Fruit fly (Drosophila melanogaster): ENCODE data around the gene TfIIB.

TfIIB gene

DNA sequence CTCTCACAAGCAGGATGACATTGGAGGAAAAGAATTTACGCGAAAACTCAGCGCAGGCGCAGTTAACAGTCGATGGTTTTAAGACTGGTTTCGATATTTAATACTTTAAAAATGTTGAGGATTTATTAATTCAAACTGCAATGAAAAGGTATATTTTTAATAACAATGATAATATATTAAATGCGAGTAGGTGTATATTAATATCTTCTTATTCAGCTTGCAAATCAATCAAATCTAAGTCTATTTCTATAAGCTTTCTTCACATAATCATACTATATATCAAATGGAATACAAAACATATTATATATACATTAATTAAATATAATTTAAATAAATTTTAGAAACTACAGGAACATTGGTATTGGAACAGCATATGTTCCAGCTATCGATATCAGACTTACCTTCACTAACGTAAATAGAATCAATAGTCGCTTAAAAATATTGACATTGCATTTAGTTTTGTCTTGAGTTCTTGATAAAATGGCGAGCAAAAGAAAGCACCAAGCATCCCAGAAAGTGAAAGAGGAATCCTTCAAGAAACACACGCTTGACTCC lies 4.5 kb downstream of the TfIIB start, which contains the start of the genes TBC1D16 and holn1 (continued):
- TF ChIP-seq CG7786 (GFP tag; optimal IDR thresholded peaks at IDR 0.05) (no peak), CG11093 (GFP tag; IDR thresholded peaks at IDR 0.05) (no peak), gce (GFP tag; IDR thresholded peaks at IDR 0.05) (no peak), Fer3 (tag; optimal IDR thresholded peaks at IDR 0.05) (no peak), al (GFP tag; IDR thresholded peaks at IDR 0.05) (no peak), Doc2 (GFP tag; IDR thresholded peaks at IDR 0.05) (no peak), tin (GFP tag; optimal IDR thresholded peaks at IDR 0.05) (no peak), Rx (GFP tag; IDR thresholded peaks at IDR 0.05) (no peak), Abd-B (GFP tag; optimal IDR thresholded peaks at IDR 0.05) (no peak), peb (GFP tag; IDR thresholded peaks at IDR 0.05) (no peak), hbn (GFP tag; IDR thresholded peaks at IDR 0.05; ENCODE audit: partially characterized antibody) (peak; percentile 53; the same call in 1 of the 2 replicates), fd3F (GFP tag; optimal IDR thresholded peaks at IDR 0.05) (no peak), CG11560 (tag; IDR thresholded peaks at IDR 0.05) (no peak), CG11085 (GFP tag; IDR thresholded peaks at IDR 0.05) (no peak), trh (GFP tag; optimal IDR thresholded peaks at IDR 0.05) (no peak), CG7745 (tag; optimal IDR thresholded peaks at IDR 0.05) (no peak), mld (GFP tag; IDR thresholded peaks at IDR 0.05; ENCODE audit: partially characterized antibody) (no peak), CG3847 (GFP tag; IDR thresholded peaks at IDR 0.05) (no peak), Vsx1 (GFP tag; optimal IDR thresholded peaks at IDR 0.05) (no peak), CG2116 (GFP tag; optimal IDR thresholded peaks at IDR 0.05) (peak; percentile 21), CG15696 (tag; optimal IDR thresholded peaks at IDR 0.05) (peak; percentile 29), CG7839 (tag; optimal IDR thresholded peaks at IDR 0.05) (no peak), row (GFP tag; IDR thresholded peaks at IDR 0.05) (peak; percentile 55; the same call in 1 of the 3 replicates), CG5180 (GFP tag; optimal IDR thresholded peaks at IDR 0.05) (no peak), bowl (GFP tag; IDR thresholded peaks at IDR 0.05) (no peak), Pdp1 (GFP tag; optimal IDR thresholded peaks at IDR 0.05) (no peak), CG14441 (GFP tag; IDR thresholded peaks at IDR 0.05) (no peak), B-H1 (GFP tag; IDR thresholded peaks at IDR 0.05) (no peak), sc (optimal IDR thresholded peaks at IDR 0.05) (no peak), sc (GFP tag; optimal IDR thresholded peaks at IDR 0.05) (no peak), pfk (GFP tag; optimal IDR thresholded peaks at IDR 0.05) (peak; percentile 90), ems (GFP tag; optimal IDR thresholded peaks at IDR 0.05) (no peak), CG15269 (tag; optimal IDR thresholded peaks at IDR 0.05) (no peak), tll (GFP tag; optimal IDR thresholded peaks at IDR 0.05) (no peak), CG6813 (GFP tag; optimal IDR thresholded peaks at IDR 0.05) (no peak), Oaz (GFP tag; IDR thresholded peaks at IDR 0.05) (no peak), pros (GFP tag; optimal IDR thresholded peaks at IDR 0.05) (no peak), amos (GFP tag; IDR thresholded peaks at IDR 0.05; ENCODE audit: partially characterized antibody) (peak; percentile 55; the same call in 1 of the 2 replicates), CG30431 (GFP tag; optimal IDR thresholded peaks at IDR 0.05) (no peak), vfl (GFP tag; optimal IDR thresholded peaks at IDR 0.05) (no peak), fru (optimal IDR thresholded peaks at IDR 0.05) (no peak), chinmo (GFP tag; IDR thresholded peaks at IDR 0.05; ENCODE audit: partially characterized antibody) (no peak), H2.0 (GFP tag; IDR thresholded peaks at IDR 0.05) (no peak), nerfin-1 (tag; optimal IDR thresholded peaks at IDR 0.05) (peak; percentile 3), CG6654 (GFP tag; optimal IDR thresholded peaks at IDR 0.05) (no peak), fu2 (GFP tag; optimal IDR thresholded peaks at IDR 0.05) (no peak), Neu2 (GFP tag; optimal IDR thresholded peaks at IDR 0.05; ENCODE audit: borderline replicate concordance) (no peak), Asciz (GFP tag; optimal IDR thresholded peaks at IDR 0.05) (no peak), caup (GFP tag; optimal IDR thresholded peaks at IDR 0.05; ENCODE audit: severe bottlenecking) (no peak), prd (optimal IDR thresholded peaks at IDR 0.05) (no peak), prd (GFP tag; IDR thresholded peaks at IDR 0.05) (no peak)
